Worm (Caenorhabditis elegans): ENCODE results near the gene cas-1.
A peak's percentile ranks its signal among the peaks of the same experiment; 100 is the strongest.

The cas-1 gene

DNA sequence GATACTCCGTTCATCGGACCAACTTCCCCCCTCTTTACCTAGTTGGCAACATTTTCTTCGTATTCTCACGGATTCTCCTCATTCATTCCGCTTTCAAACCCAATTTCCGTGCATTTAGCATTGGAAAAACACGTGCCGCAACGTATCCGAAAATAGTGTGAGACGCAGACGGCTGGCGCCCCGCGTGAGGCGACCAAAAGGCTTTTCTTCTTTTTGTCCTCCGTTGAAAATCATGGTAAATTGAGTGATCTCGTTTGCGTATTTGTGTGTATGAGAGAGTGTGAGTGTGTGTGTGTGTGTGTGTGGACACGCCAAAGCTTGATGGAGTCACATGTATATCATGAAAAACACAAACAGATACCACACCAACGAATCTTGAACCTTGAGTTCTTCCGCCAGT lies 16.6 kb downstream of the cas-1 start (continued):
- TF ChIP-seq ztf-22 (GFP tag; optimal IDR thresholded peaks at IDR 0.05) (peak; percentile 56), F23B12.7 (tag; optimal IDR thresholded peaks at IDR 0.05; ENCODE audit: insufficient read depth) (no peak), pbrm-1 (GFP tag; IDR thresholded peaks at IDR 0.05) (peak; percentile 65), hsf-1 (GFP tag; IDR thresholded peaks at IDR 0.05) (no peak), madf-3 (GFP tag; IDR thresholded peaks at IDR 0.05) (0 out of 2 replicates have a peak, but pooled peaks have one; percentile 53), B0019.2 (GFP tag; conservative IDR thresholded peaks at IDR 0.05) (no peak), repo-1 (tag; optimal IDR thresholded peaks at IDR 0.05) (peak; percentile 55), dpff-1 (tag; optimal IDR thresholded peaks at IDR 0.05) (no peak), tbp1 (GFP tag; optimal IDR thresholded peaks at IDR 0.05) (peak; percentile 59), attf-3 (GFP tag; conservative IDR thresholded peaks at IDR 0.05) (peak; percentile 52; the same call in 1 of the 2 replicates), xnd-1 (tag; optimal IDR thresholded peaks at IDR 0.05) (no peak), pha-4 (tag; optimal IDR thresholded peaks at IDR 0.05) (no peak), ztf-25 (GFP tag; IDR thresholded peaks at IDR 0.05) (no peak), K12H6.12 (tag; optimal IDR thresholded peaks at IDR 0.05) (peak; percentile 98), ztf-3 (GFP tag; optimal IDR thresholded peaks at IDR 0.05) (peak; percentile 81), D2030.7 (GFP tag; IDR thresholded peaks at IDR 0.05) (no peak), madf-10 (tag; optimal IDR thresholded peaks at IDR 0.05) (peak; percentile 72), nfya-2 (GFP tag; IDR thresholded peaks at IDR 0.05) (no peak), Y56A3A.18 (GFP tag; IDR thresholded peaks at IDR 0.05) (no peak), bed-1 (GFP tag; IDR thresholded peaks at IDR 0.05) (no peak), F22D6.2 (tag; optimal IDR thresholded peaks at IDR 0.05) (peak; percentile 66), ceh-27 (GFP tag; optimal IDR thresholded peaks at IDR 0.05) (peak; percentile 86), unc-130 (GFP tag; optimal IDR thresholded peaks at IDR 0.05) (no peak), F49E8.2 (tag; optimal IDR thresholded peaks at IDR 0.05; ENCODE audit: insufficient read depth) (no peak), C06A6.2 (GFP tag; conservative IDR thresholded peaks at IDR 0.05) (peak; percentile 74), die-1 (tag; optimal IDR thresholded peaks at IDR 0.05) (peak; percentile 32), lag-1 (GFP tag; IDR thresholded peaks at IDR 0.05) (no peak), ceh-100 (GFP tag; IDR thresholded peaks at IDR 0.05) (no peak)

DNA sequence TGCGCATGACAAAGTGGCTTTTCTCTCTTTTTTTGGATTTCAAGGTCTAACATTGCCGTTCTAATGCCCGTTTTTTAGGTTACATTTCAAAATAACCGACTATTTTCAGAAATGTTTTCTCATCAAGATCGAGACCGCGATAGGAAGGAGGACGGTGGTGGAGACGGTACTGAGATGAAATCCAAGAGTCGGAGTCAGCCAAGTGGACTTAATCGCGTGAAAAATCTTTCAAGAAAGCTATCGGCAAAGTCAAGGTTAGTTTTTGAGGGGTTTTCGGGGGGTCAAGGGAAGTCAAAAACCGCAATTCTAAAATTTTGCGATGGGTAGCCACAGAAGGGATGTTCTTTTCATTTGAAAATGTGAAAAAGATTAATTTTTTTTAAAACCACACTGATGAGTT lies 17.5 kb downstream of the cas-1 start, which contains the start of gene aak-2:
TSS of gene aak-2 (plus strand) at position 110 of the 400 bp plus-strand sequence.
- TF ChIP-seq snpc-3.4 (tag; optimal IDR thresholded peaks at IDR 0.05) (no peak), nhr-27 (tag; optimal IDR thresholded peaks at IDR 0.05) (no peak), ceh-27 (GFP tag; optimal IDR thresholded peaks at IDR 0.05) (no peak), lin-54 (GFP tag; optimal IDR thresholded peaks at IDR 0.05) (no peak), nhr-90 (tag; optimal IDR thresholded peaks at IDR 0.05) (no peak), F57C9.4 (tag; optimal IDR thresholded peaks at IDR 0.05) (no peak), sdz-38 (tag; optimal IDR thresholded peaks at IDR 0.05) (no peak), repo-1 (tag; optimal IDR thresholded peaks at IDR 0.05) (no peak), Y67H2A.10 (GFP tag; conservative IDR thresholded peaks at IDR 0.05) (no peak)

DNA sequence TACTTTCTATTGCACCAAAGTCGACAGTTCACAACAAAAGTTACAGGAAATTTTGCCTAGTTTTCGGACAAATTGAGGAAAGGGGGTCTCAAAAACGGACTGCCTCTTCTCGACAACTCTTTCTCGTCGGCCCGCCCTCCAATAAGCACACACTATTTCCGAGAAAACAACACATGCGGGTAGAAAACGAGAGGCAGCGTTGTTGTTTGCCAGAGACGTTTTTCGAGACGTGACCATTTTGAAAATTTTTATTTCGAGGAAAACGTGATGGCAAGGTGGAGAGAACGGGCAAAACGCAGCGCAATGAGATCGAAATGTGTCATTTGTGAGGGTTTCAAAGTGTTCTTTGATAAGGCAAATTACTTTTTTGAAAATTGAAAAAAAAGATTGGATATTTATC lies 20.0 kb downstream of the cas-1 start:
- TF ChIP-seq pha-4 (tag; optimal IDR thresholded peaks at IDR 0.05) (peak; percentile 21), lsy-27 (tag; optimal IDR thresholded peaks at IDR 0.05; ENCODE audit: borderline replicate concordance, insufficient read depth) (no peak), madf-6 (GFP tag; IDR thresholded peaks at IDR 0.05) (no peak), attf-5 (GFP tag; optimal IDR thresholded peaks at IDR 0.05) (peak; percentile 11), die-1 (tag; optimal IDR thresholded peaks at IDR 0.05) (no peak), mcd-1 (GFP tag; IDR thresholded peaks at IDR 0.05) (no peak), hmg-1.2 (GFP tag; IDR thresholded peaks at IDR 0.05) (peak; percentile 46; the same call in 1 of the 2 replicates), ZK185.1 (tag; optimal IDR thresholded peaks at IDR 0.05; ENCODE audit: poor library complexity, severe bottlenecking) (no peak), madf-10 (tag; optimal IDR thresholded peaks at IDR 0.05) (no peak), hmg-20 (GFP tag; IDR thresholded peaks at IDR 0.05) (no peak), F10E7.11 (tag; optimal IDR thresholded peaks at IDR 0.05) (no peak), let-526 (GFP tag; IDR thresholded peaks at IDR 0.05) (no peak), lir-1 (GFP tag; conservative IDR thresholded peaks at IDR 0.05) (0 out of 2 replicates have a peak, but pooled peaks have one; percentile 40), Y53G8AR.9 (GFP tag; conservative IDR thresholded peaks at IDR 0.05) (no peak), zim-3 (tag; optimal IDR thresholded peaks at IDR 0.05) (no peak), sdz-38 (tag; optimal IDR thresholded peaks at IDR 0.05) (no peak)

All from whole organism, young adult.